Worm (Caenorhabditis elegans): ENCODE measurements around the gene F36H9.10.

DNA sequence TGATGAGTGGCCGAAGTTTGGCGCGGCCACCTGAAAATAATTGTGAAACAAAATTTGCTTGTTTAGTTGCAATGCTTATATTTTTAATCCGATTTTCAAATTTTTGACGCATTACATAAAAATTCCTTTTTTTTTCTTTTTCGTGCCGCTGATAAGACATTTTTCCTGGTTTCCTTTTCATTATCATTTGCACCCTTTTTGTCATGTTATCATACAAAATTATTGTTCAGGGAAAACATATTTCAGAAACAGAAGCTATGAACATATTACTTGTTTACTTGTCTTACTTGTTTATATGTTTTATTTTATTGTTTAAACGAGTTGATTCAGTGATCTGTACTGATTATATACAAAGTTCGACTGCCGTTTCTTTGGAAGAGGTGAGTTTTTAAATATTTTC is 37.3 kb upstream of the F36H9.10 start, which contains the start of gene clec-205:
- no peak for TF ChIP-seq F13H6.1 (tag; optimal IDR thresholded peaks at IDR 0.05)
- no peak for TF ChIP-seq lin-11 (tag; optimal IDR thresholded peaks at IDR 0.05)
- TF ChIP-seq ztf-11 (tag; optimal IDR thresholded peaks at IDR 0.05), result no peak
- no peak for TF ChIP-seq lin-39 (tag; optimal IDR thresholded peaks at IDR 0.05)
- TF ChIP-seq peb-1 (tag; optimal IDR thresholded peaks at IDR 0.05), result no peak
- TF ChIP-seq unc-62 (GFP tag; optimal IDR thresholded peaks at IDR 0.05), result no peak
- no peak for TF ChIP-seq ztf-1 (GFP tag; conservative IDR thresholded peaks at IDR 0.05)
- TF ChIP-seq egl-27 (tag; optimal IDR thresholded peaks at IDR 0.05), result no peak
